Worm (Caenorhabditis elegans) whole organism, midembryonic: ENCODE data around the gene F52B10.3.

Source experiments
- T22C8.4 ChIP-seq: fragments of 200-800 bp; sonication (Bioruptor generic); IDR thresholded peaks from 2 replicates; pipeline ENCODE4 v1.3.6; 2022; ENCODE audit warnings: missing genetic modification characterization, missing compliant biosample characterization
- cog-1 ChIP-seq: sonication (generic microtip); optimal IDR thresholded peaks from 2 replicates; lab custom pipeline; 2016; ENCODE audit warnings: missing genetic modification characterization, missing compliant biosample characterization
- flt-1 ChIP-seq: fragments of 200-800 bp; sonication (Bioruptor generic); IDR thresholded peaks from 2 replicates; pipeline ENCODE4 v1.3.6; 2022; ENCODE audit warnings: missing genetic modification characterization, missing compliant biosample characterization
- tab-1 ChIP-seq: fragments of 200-800 bp; sonication (Bioruptor generic); IDR thresholded peaks from 2 replicates; pipeline ENCODE4 v1.3.6; 2022; ENCODE audit warnings: missing genetic modification characterization, missing compliant biosample characterization

DNA sequence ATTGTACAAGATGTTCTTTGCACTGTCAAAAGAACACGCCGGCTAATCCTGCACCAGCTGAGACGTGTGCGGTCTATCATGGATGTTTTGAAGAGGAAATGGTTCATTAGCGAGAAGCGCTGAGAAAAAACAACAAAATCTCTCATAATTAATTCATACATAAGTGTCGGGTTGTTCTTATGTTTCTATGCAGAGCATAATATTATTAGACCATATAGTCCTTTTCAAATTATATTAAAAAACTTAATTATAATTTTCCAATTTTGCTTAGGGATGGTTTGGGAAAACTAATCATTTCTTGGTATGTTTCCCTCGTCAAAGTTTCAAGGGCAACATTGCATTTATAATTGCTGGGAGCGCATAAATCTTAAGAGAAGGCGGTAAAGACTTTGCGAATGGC, 23.6 kb upstream of the F52B10.3 start:
- TF ChIP-seq tab-1 (GFP tag; lab: Robert Waterston, UW) (no peak), cog-1 (tag; lab: Kevin White, UChicago) (no peak), flt-1 (no peak), T22C8.4 (no peak)
